Worm (Caenorhabditis elegans): ENCODE results near the gene C24H10.3.

DNA sequence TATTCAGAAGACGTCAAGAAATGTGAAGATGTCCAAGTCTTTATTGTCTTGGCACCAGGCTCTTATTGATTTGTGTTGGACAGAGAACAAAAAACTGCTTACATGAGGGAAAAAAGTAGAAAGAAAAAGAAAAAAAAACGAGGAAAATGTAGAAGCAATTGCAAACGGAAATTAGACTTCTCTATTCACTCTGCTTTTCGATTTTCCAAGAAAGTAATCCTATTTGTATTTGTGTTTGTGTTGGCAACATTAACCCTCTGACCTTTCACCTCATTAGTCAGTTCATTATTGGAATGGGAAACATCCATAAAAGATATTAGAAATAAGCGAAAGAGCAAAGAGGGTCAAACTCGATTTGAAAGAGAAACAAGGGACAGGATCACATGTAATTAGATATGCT, 29.1 kb upstream of the C24H10.3 start:
- TF ChIP-seq klf-2 (GFP tag; conservative IDR thresholded peaks at IDR 0.05) (no peak), cog-1 (tag; optimal IDR thresholded peaks at IDR 0.05) (no peak), ztf-29 (GFP tag; IDR thresholded peaks at IDR 0.05) (no peak), flt-1 (GFP tag; IDR thresholded peaks at IDR 0.05) (no peak), ref-1 (GFP tag; conservative IDR thresholded peaks at IDR 0.05) (no peak), med-1 (GFP tag; optimal IDR thresholded peaks at IDR 0.05; ENCODE audit: insufficient read depth) (no peak), ztf-23 (GFP tag; IDR thresholded peaks at IDR 0.05) (no peak)

All from whole organism, midembryonic.